Fruit fly (Drosophila melanogaster) S2 (cell line): ENCODE measurements around the gene ChT.

Source experiments
- CG8478 ChIP-seq: fragments of >200 bp; optimal IDR thresholded peaks from 2 replicates; lab custom pipeline; 2018
- CTCF ChIP-seq, 2 experiments: fragments of >200 bp; optimal IDR thresholded peaks; 2 replicates each; lab custom pipeline; 2018

dm6 chr3R:18670441-18671111 is 9.8 kb upstream of the ChT start:
- TF ChIP-seq CG8478 (lab: Kevin White, UChicago) (no peak), CTCF (optimal IDR thresholded peaks at IDR 0.05; lab: Kevin White, UChicago) (no peak)
